Worm (Caenorhabditis elegans): ENCODE results near the gene C39D10.5.

The C39D10.5 gene

DNA sequence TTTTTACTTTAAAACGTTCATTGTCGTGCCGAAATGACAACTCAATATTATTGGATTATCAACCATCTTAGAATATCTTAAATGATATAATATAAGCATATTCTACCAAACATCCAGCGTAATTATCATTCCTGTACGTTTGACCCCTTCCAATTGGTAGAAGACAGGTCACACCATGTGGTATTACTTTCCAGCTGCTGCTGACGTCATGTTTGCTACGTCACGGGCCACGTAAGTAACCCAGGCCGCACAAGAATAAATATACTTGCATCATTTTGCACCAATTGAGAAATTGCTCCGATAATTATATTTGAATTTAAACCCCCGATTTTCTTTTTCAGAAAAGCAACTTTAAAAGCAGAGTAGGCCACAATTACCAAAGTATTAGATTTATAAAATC, 23.4 kb upstream of the C39D10.5 start:
- TF ChIP-seq pha-4 (tag; optimal IDR thresholded peaks at IDR 0.05), result no peak
- TF ChIP-seq sem-2 (GFP tag; optimal IDR thresholded peaks at IDR 0.05), result no peak
- TF ChIP-seq zip-8 (tag; optimal IDR thresholded peaks at IDR 0.05), result peak; percentile 58
- peak; percentile 93 for TF ChIP-seq nhr-2 (tag; optimal IDR thresholded peaks at IDR 0.05)
- TF ChIP-seq unc-39 (tag; optimal IDR thresholded peaks at IDR 0.05), result no peak
- no peak for TF ChIP-seq unc-62 (GFP tag; optimal IDR thresholded peaks at IDR 0.05)
- no peak for TF ChIP-seq blmp-1 (tag; optimal IDR thresholded peaks at IDR 0.05)

- TF ChIP-seq ham-2 (GFP tag; optimal IDR thresholded peaks at IDR 0.05) (no peak), lin-13 (tag; optimal IDR thresholded peaks at IDR 0.05) (no peak), unc-62 (GFP tag; optimal IDR thresholded peaks at IDR 0.05) (no peak), unc-120 (tag; optimal IDR thresholded peaks at IDR 0.05; ENCODE audit: poor library complexity, severe bottlenecking) (no peak), hlh-1 (tag; optimal IDR thresholded peaks at IDR 0.05) (no peak)
Observed at ce11 chrX:7913830-7914229, 21.6 kb upstream of the C39D10.5 start, which contains the start of gene C39D10.7. Gene C39D10.7, minus strand, starts transcription at chrX:7913930.

DNA sequence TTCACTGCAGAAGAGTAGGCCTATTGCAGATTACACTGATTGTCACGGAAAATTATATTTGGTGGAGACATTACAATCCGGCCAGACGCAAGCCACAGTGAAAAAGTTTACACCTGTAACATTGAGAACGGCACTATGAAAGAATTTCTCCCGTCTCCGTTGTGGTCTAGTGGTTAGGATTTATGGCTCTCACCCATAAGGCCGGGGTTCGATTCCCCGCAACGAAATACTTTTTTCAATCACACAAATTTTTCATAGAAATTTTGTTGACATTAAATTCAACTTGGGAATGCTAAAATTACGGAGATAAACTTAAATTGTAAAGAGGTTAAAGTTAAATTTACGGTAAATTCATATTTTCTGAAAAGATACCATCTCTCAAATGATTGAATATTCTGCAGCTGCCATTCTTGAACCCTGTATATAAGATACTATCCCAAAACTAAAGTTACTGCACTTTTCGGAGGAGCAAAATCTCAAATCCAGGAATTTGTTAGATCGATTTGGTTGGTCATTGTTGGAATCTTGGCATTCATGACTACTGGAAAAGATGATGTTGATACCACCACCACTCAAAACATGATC, 14.3 kb upstream of the C39D10.5 start, which contains the start of gene C39D10.1:
Gene C39D10.1 (plus strand): TSS at position 535 of the 585 bp plus-strand sequence.
- TF ChIP-seq unc-62 (GFP tag; optimal IDR thresholded peaks at IDR 0.05) (no peak), tbx-8 (GFP tag; optimal IDR thresholded peaks at IDR 0.05) (no peak), sptf-1 (tag; optimal IDR thresholded peaks at IDR 0.05) (no peak), nhr-2 (tag; optimal IDR thresholded peaks at IDR 0.05) (no peak), hlh-1 (tag; optimal IDR thresholded peaks at IDR 0.05) (no peak), pha-4 (tag; optimal IDR thresholded peaks at IDR 0.05) (no peak)

DNA sequence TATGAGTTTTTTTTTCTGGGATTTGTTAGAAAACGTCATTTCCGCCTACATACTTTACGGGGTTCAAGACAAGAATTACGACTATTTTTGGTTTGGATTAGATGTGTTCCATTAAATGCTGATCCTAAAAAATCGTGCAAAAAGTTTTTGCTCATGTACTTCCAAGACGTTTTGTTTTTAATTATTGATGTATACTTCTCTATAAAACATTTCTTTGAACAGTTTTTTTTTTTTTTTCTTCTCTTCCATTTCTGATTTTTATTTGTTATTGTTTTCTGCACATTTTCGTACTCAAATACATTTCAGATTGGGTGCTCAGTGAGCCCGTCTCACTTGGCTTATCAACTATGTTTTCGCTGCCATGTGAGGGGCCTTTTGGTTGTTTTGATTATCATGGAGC, 10.8 kb upstream of the C39D10.5 start, which contains the start of gene C39D10.11:
Gene C39D10.11 (plus strand): TSS at position 301 of the 400 bp plus-strand sequence.
- TF ChIP-seq unc-120 (tag; optimal IDR thresholded peaks at IDR 0.05; ENCODE audit: poor library complexity, severe bottlenecking) (no peak), unc-62 (GFP tag; optimal IDR thresholded peaks at IDR 0.05) (no peak), blmp-1 (tag; optimal IDR thresholded peaks at IDR 0.05) (no peak), nhr-237 (tag; optimal IDR thresholded peaks at IDR 0.05) (no peak), tbx-8 (GFP tag; optimal IDR thresholded peaks at IDR 0.05) (no peak), mls-2 (tag; optimal IDR thresholded peaks at IDR 0.05) (no peak), ces-1 (GFP tag; optimal IDR thresholded peaks at IDR 0.05) (no peak), sem-2 (GFP tag; optimal IDR thresholded peaks at IDR 0.05) (no peak), nhr-76 (tag; optimal IDR thresholded peaks at IDR 0.05) (no peak)

ce11 chrX:7901840-7902239, 9.6 kb upstream of the C39D10.5 start:
- TF ChIP-seq nhr-237 (tag; optimal IDR thresholded peaks at IDR 0.05) (no peak), tbx-8 (GFP tag; optimal IDR thresholded peaks at IDR 0.05) (no peak), elt-3 (tag; optimal IDR thresholded peaks at IDR 0.05) (no peak), mep-1 (tag; optimal IDR thresholded peaks at IDR 0.05) (no peak), cnd-1 (tag; optimal IDR thresholded peaks at IDR 0.05) (no peak), drap-1 (GFP tag; optimal IDR thresholded peaks at IDR 0.05) (no peak), nhr-12 (tag; optimal IDR thresholded peaks at IDR 0.05) (no peak), ceh-39 (tag; optimal IDR thresholded peaks at IDR 0.05) (no peak), mab-5 (tag; optimal IDR thresholded peaks at IDR 0.05) (no peak), ceh-83 (GFP tag; optimal IDR thresholded peaks at IDR 0.05) (no peak), hlh-1 (tag; optimal IDR thresholded peaks at IDR 0.05) (no peak), zip-8 (tag; optimal IDR thresholded peaks at IDR 0.05) (no peak)

ce11 chrX:7900180-7900579, 8.0 kb upstream of the C39D10.5 start:
- TF ChIP-seq unc-120 (tag; optimal IDR thresholded peaks at IDR 0.05; ENCODE audit: poor library complexity, severe bottlenecking), result no peak
- no peak for TF ChIP-seq nhr-2 (tag; optimal IDR thresholded peaks at IDR 0.05)
- TF ChIP-seq elt-1 (tag; optimal IDR thresholded peaks at IDR 0.05; ENCODE audit: borderline replicate concordance, insufficient read depth), result no peak
- TF ChIP-seq bed-3 (GFP tag; optimal IDR thresholded peaks at IDR 0.05), result no peak
- no peak for TF ChIP-seq ham-2 (GFP tag; optimal IDR thresholded peaks at IDR 0.05)
- no peak for TF ChIP-seq cnd-1 (tag; optimal IDR thresholded peaks at IDR 0.05)
- no peak for TF ChIP-seq mls-2 (tag; optimal IDR thresholded peaks at IDR 0.05)
- no peak for TF ChIP-seq mab-5 (tag; optimal IDR thresholded peaks at IDR 0.05)
- no peak for TF ChIP-seq nhr-12 (tag; optimal IDR thresholded peaks at IDR 0.05)
- TF ChIP-seq mep-1 (tag; optimal IDR thresholded peaks at IDR 0.05), result no peak
- TF ChIP-seq nhr-28 (tag; optimal IDR thresholded peaks at IDR 0.05), result no peak
- TF ChIP-seq lsy-2 (tag; optimal IDR thresholded peaks at IDR 0.05), result no peak
- no peak for TF ChIP-seq ceh-43 (GFP tag; optimal IDR thresholded peaks at IDR 0.05)
- no peak for TF ChIP-seq ztf-11 (tag; optimal IDR thresholded peaks at IDR 0.05)
- no peak for TF ChIP-seq sem-2 (GFP tag; optimal IDR thresholded peaks at IDR 0.05)
- TF ChIP-seq M03D4.4 (tag; optimal IDR thresholded peaks at IDR 0.05), result no peak
- TF ChIP-seq flh-1 (GFP tag; optimal IDR thresholded peaks at IDR 0.05), result no peak
- no peak for TF ChIP-seq nhr-237 (tag; optimal IDR thresholded peaks at IDR 0.05)
- no peak for TF ChIP-seq blmp-1 (tag; optimal IDR thresholded peaks at IDR 0.05)

Data from whole organism, mixed stage, embryonic.